Worm (Caenorhabditis elegans) whole organism, L4 larva: ENCODE measurements around the gene K07C11.7.

Source experiments
- D1046.2 ChIP-seq: fragments of 200-800 bp; sonication (Bioruptor generic); IDR thresholded peaks from 2 replicates; pipeline ENCODE4 v1.3.6; 2022; ENCODE audit warnings: missing genetic modification characterization, missing compliant biosample characterization
- F49E8.2 ChIP-seq: sonication (generic microtip); optimal IDR thresholded peaks from 2 replicates; lab custom pipeline; 2016; ENCODE audit warnings: missing compliant biosample characterization, mild to moderate bottlenecking, missing genetic modification characterization, borderline replicate concordance
- Y48G9A.11 ChIP-seq: fragments of 200-800 bp; sonication (Bioruptor generic); IDR thresholded peaks from 2 replicates; pipeline ENCODE4 v1.3.6; 2022; ENCODE audit warnings: missing genetic modification reagents, missing genetic modification characterization, missing compliant biosample characterization
- aha-1 ChIP-seq: fragments of 150-350 bp; peaks from one replicate; lab custom pipeline; 2014; ENCODE audit warnings: missing biosample characterization, missing genetic modification characterization
- aly-2 ChIP-seq: sonication (generic microtip); optimal IDR thresholded peaks from 2 replicates; lab custom pipeline; 2018; ENCODE audit warnings: missing biosample characterization, missing genetic modification characterization
- arid-1 ChIP-seq: fragments of 200-800 bp; sonication (Bioruptor generic); conservative IDR thresholded peaks from 2 replicates; pipeline ENCODE4 v1.3.6; 2022; ENCODE audit warnings: missing genetic modification reagents, missing genetic modification characterization, missing compliant biosample characterization
- ceh-28 ChIP-seq: fragments of 150-350 bp; optimal IDR thresholded peaks from 2 replicates; lab custom pipeline; 2014; ENCODE audit warnings: missing biosample characterization, missing genetic modification reagents, missing genetic modification characterization
- cey-2 ChIP-seq: sonication (generic microtip); optimal IDR thresholded peaks from 3 replicates; lab custom pipeline; 2017; ENCODE audit warnings: missing genetic modification characterization, mild to moderate bottlenecking, missing compliant biosample characterization, antibody characterized with exemption, borderline replicate concordance; ENCODE audit not compliant: insufficient read depth
- daf-12 ChIP-seq: fragments of 150-350 bp; optimal IDR thresholded peaks from 2 replicates; lab custom pipeline; 2014; ENCODE audit warnings: missing biosample characterization, missing genetic modification reagents, missing genetic modification characterization
- daf-16 ChIP-seq, 3 experiments: sonication (generic microtip); optimal IDR thresholded peaks; 2 replicates each; lab custom pipeline; 2016 to 2017; ENCODE audit warnings: missing genetic modification characterization in 3 of 3, missing genetic modification reagents in 3 of 3, mild to moderate bottlenecking in 2 of 3, missing compliant biosample characterization in 2 of 3, missing biosample characterization in 1 of 3, moderate library complexity in 1 of 3
- dmd-6 ChIP-seq: fragments of 200-800 bp; sonication (Bioruptor generic); IDR thresholded peaks from 2 replicates; pipeline ENCODE4 v1.3.6; 2022; ENCODE audit warnings: missing genetic modification reagents, missing genetic modification characterization, missing compliant biosample characterization
- dpl-1 ChIP-seq: fragments of 150-350 bp; optimal IDR thresholded peaks from 2 replicates; lab custom pipeline; 2014; ENCODE audit warnings: missing biosample characterization, missing genetic modification reagents, missing genetic modification characterization
- dve-1 ChIP-seq: sonication (generic microtip); optimal IDR thresholded peaks from 2 replicates; lab custom pipeline; 2017; ENCODE audit warnings: antibody characterized with exemption, mild to moderate bottlenecking, missing genetic modification characterization, missing compliant biosample characterization; ENCODE audit not compliant: insufficient read depth
- egl-43 ChIP-seq: fragments of 200-800 bp; sonication (Bioruptor generic); IDR thresholded peaks from 2 replicates; pipeline ENCODE4 v1.3.6; 2022; ENCODE audit warnings: missing genetic modification reagents, missing genetic modification characterization, missing compliant biosample characterization
- fkh-10 ChIP-seq: fragments of 150-350 bp; optimal IDR thresholded peaks from 2 replicates; lab custom pipeline; 2014; ENCODE audit warnings: missing biosample characterization, missing genetic modification reagents, missing genetic modification characterization
- hif-1 ChIP-seq, 2 experiments: sonication (generic microtip); optimal IDR thresholded peaks; 2 replicates each; lab custom pipeline; 2016 to 2017; ENCODE audit warnings: missing compliant biosample characterization in 2 of 2, missing genetic modification characterization in 2 of 2, missing genetic modification reagents in 2 of 2, missing genotype in 2 of 2, mild to moderate bottlenecking in 1 of 2
- hlh-11 ChIP-seq: fragments of 200-800 bp; sonication (Bioruptor generic); optimal IDR thresholded peaks from 2 replicates; lab custom pipeline; 2018; ENCODE audit warnings: mild to moderate bottlenecking, missing genetic modification characterization, missing compliant biosample characterization
- hlh-30 ChIP-seq: sonication (generic microtip); optimal IDR thresholded peaks from 2 replicates; lab custom pipeline; 2017; ENCODE audit warnings: antibody characterized with exemption, mild to moderate bottlenecking, missing genetic modification characterization, missing compliant biosample characterization; ENCODE audit not compliant: insufficient read depth
- jun-1 ChIP-seq: fragments of 150-350 bp; optimal IDR thresholded peaks from 2 replicates; lab custom pipeline; 2014; ENCODE audit warnings: missing biosample characterization, missing genetic modification reagents, missing genetic modification characterization
- lin-1 ChIP-seq: fragments of 200-800 bp; sonication (Bioruptor generic); IDR thresholded peaks from 2 replicates; pipeline ENCODE4 v1.3.6; 2022; ENCODE audit warnings: missing genetic modification reagents, missing genetic modification characterization, missing compliant biosample characterization
- lin-29 ChIP-seq: fragments of 200-800 bp; sonication (Bioruptor generic); IDR thresholded peaks from 2 replicates; pipeline ENCODE4 v1.3.6; 2022; ENCODE audit warnings: missing genetic modification reagents, missing genetic modification characterization, missing compliant biosample characterization
- lin-39 ChIP-seq: fragments of 150-350 bp; optimal IDR thresholded peaks from 2 replicates; lab custom pipeline; 2014; ENCODE audit warnings: missing biosample characterization, missing genetic modification reagents, missing genetic modification characterization
- madf-9 ChIP-seq: fragments of 200-800 bp; sonication (Bioruptor generic); conservative IDR thresholded peaks from 2 replicates; pipeline ENCODE4 v1.3.6; 2022; ENCODE audit warnings: missing genetic modification reagents, missing genetic modification characterization, missing compliant biosample characterization
- mdt-29 ChIP-seq: fragments of 200-800 bp; sonication (Bioruptor generic); IDR thresholded peaks from 2 replicates; pipeline ENCODE4 v1.3.6; 2022; ENCODE audit warnings: missing genetic modification reagents, missing genetic modification characterization, missing compliant biosample characterization
- mes-2 ChIP-seq: sonication (generic microtip); optimal IDR thresholded peaks from 2 replicates; lab custom pipeline; 2016; ENCODE audit warnings: missing genotype, mild to moderate bottlenecking, missing genetic modification characterization, missing compliant biosample characterization; ENCODE audit not compliant: poor library complexity, severe bottlenecking
- mxl-3 ChIP-seq: fragments of 200-800 bp; sonication (Bioruptor generic); optimal IDR thresholded peaks from 2 replicates; lab custom pipeline; 2018; ENCODE audit warnings: mild to moderate bottlenecking, missing genetic modification characterization, missing compliant biosample characterization
- nhr-102 ChIP-seq: sonication (generic microtip); optimal IDR thresholded peaks from 2 replicates; lab custom pipeline; 2016; ENCODE audit warnings: mild to moderate bottlenecking, missing genetic modification characterization, moderate library complexity, missing compliant biosample characterization
- nhr-237 ChIP-seq: sonication (generic microtip); optimal IDR thresholded peaks from 2 replicates; lab custom pipeline; 2017; ENCODE audit warnings: missing biosample characterization, missing genetic modification characterization
- nhr-25 ChIP-seq: sonication (generic microtip); optimal IDR thresholded peaks from 2 replicates; lab custom pipeline; 2017; ENCODE audit warnings: missing genetic modification characterization, mild to moderate bottlenecking, missing compliant biosample characterization, antibody characterized with exemption, moderate library complexity, borderline replicate concordance; ENCODE audit not compliant: insufficient read depth
- nhr-28 ChIP-seq: fragments of 150-350 bp; optimal IDR thresholded peaks from 2 replicates; lab custom pipeline; 2014; ENCODE audit warnings: missing biosample characterization, missing genetic modification characterization
- nhr-42 ChIP-seq: fragments of 200-800 bp; sonication (Bioruptor generic); IDR thresholded peaks from 2 replicates; pipeline ENCODE4 v1.3.6; 2022; ENCODE audit warnings: missing genetic modification characterization, missing compliant biosample characterization
- php-3 ChIP-seq: fragments of 200-800 bp; sonication (Bioruptor generic); IDR thresholded peaks from 2 replicates; pipeline ENCODE4 v1.3.6; 2022; ENCODE audit warnings: missing genetic modification reagents, missing genetic modification characterization, missing compliant biosample characterization
- pqm-1 ChIP-seq: sonication (generic microtip); optimal IDR thresholded peaks from 2 replicates; lab custom pipeline; 2017; ENCODE audit warnings: missing biosample characterization, missing genetic modification characterization
- rbr-2 ChIP-seq: sonication (generic microtip); optimal IDR thresholded peaks from 2 replicates; lab custom pipeline; 2016; ENCODE audit warnings: missing genotype, missing genetic modification characterization, missing compliant biosample characterization
- tra-1 ChIP-seq: fragments of 200-800 bp; sonication (Bioruptor generic); IDR thresholded peaks from 2 replicates; pipeline ENCODE4 v1.3.6; 2022; ENCODE audit warnings: missing genetic modification reagents, missing genetic modification characterization, missing compliant biosample characterization
- unc-62 ChIP-seq, 3 experiments: fragments of 150-350 bp in 1 of 3; sonication (generic microtip); optimal IDR thresholded peaks in 2 of 3; peaks in 1 of 3; 1 replicate in 1 of 3; 2 replicates in 2 of 3; lab custom pipeline; 2014 to 2017; ENCODE audit warnings: missing biosample characterization in 3 of 3, missing genetic modification characterization in 3 of 3, missing genetic modification reagents in 3 of 3, missing genotype in 1 of 3
- vab-7 ChIP-seq: fragments of 200-800 bp; sonication (Bioruptor generic); IDR thresholded peaks from 2 replicates; pipeline ENCODE4 v1.3.6; 2022; ENCODE audit warnings: missing genetic modification reagents, missing genetic modification characterization, missing compliant biosample characterization
- zag-1 ChIP-seq: fragments of 150-350 bp; optimal IDR thresholded peaks from 2 replicates; lab custom pipeline; 2014; ENCODE audit warnings: missing biosample characterization, missing genetic modification characterization

Gene K07C11.7

DNA sequence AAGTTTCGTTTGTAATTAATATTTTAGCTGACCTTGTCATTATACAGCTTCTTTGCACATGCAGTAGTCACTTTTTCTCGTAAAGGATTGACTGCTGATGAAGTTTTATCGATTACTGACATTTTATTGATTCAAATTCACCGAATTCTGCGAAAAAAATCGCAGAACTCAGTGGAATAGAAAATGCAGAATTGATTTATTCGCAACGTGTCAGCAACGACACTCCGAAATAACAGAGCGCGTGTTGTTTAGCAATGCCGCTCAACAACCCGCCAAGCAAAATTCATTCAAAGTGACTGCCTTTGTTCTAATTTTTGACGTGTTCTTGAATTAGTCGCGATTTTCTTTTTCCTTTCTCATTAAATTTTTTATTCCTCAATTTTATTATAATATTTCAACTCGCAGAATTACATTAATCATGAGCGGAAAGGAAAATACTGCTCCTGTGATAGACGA, 7.3 kb upstream of the K07C11.7 start, which contains the start of the genes cogc-6 and air-1 (continued):
- no peak for TF ChIP-seq D1046.2
- no peak for TF ChIP-seq egl-43 (GFP tag; lab: Robert Waterston, UW)
- TF ChIP-seq fkh-10 (GFP tag; lab: Kevin White, UChicago), result no peak
- no peak for TF ChIP-seq lin-29 (GFP tag; lab: Robert Waterston, UW)
- no peak for TF ChIP-seq jun-1 (tag; lab: Kevin White, UChicago)
- TF ChIP-seq nhr-237 (tag; lab: Kevin White, UChicago), result no peak

DNA sequence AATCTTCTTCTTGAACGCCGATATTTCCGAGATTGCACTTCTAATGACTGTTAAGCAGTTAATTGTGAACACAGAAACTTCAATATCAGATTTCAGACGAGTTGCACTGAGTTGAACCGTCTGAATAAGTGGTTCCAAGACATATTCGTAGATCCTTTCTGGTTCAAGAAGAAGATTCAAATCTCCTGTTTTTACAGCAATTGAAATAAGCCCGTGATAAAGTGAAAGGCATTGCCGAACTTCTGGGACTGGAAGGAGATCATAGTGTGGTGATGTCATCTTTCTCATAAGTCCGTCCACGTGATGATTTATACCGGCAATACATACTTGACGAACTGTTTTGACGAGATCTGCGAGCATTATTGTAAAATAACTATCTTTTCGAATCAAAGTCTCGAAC, 5.8 kb upstream of the K07C11.7 start:
- peak in 1 of 2 experiments; percentile 96 for TF ChIP-seq unc-62 (GFP tag; optimal IDR thresholded peaks at IDR 0.05 in 1 of 2; lab: Kevin White, UChicago)
- no peak for TF ChIP-seq unc-62 (tag; optimal IDR thresholded peaks at IDR 0.05; lab: Kevin White, UChicago)
- TF ChIP-seq cey-2 (tag; lab: Kevin White, UChicago), result no peak

DNA sequence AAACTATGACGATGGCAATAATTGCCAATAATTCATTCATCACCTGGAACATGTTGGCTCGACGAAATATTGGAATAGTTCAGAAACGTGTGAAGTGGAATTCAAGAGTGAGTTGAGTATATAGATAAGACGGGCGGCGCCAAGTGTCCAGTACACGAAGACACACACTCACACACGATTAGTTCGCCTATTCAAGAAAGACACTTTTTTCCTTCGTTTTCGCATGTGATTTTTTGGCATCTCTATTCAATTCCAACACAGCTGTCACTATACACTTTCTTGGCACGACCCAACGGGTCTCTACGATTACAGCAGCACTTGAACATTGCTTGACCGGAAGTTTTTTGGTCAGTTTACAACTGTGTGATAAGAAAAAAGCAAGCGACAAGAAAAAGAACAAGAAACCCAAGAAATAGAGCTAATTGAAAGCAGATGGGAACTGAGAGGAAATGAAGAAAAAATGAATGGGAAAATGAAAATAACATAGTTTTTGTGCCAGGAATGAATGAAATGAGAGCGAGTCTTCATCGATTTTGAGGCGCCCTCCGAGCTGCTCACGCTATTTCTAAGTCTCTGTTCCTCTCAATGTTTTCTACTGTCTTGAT, 4.0 kb upstream of the K07C11.7 start, which contains the start of gene K07C11.8:
Gene K07C11.8, minus strand, starts transcription at position 224 of the 605 bp plus-strand sequence.
- TF ChIP-seq lin-1 (GFP tag; lab: Robert Waterston, UW) (peak; percentile 14; the same call in 1 of the 2 replicates), nhr-102 (tag; lab: Kevin White, UChicago) (no peak), mdt-29 (GFP tag; lab: Robert Waterston, UW) (peak; percentile 23; the same call in 1 of the 2 replicates), dmd-6 (GFP tag; lab: Robert Waterston, UW) (peak; percentile 78), hlh-11 (tag; lab: Kevin White, UChicago) (peak; percentile 71), dve-1 (tag; lab: Kevin White, UChicago) (peak; percentile 25), fkh-10 (GFP tag; lab: Kevin White, UChicago) (peak; percentile 23), nhr-25 (tag; lab: Kevin White, UChicago) (no peak), ceh-28 (tag; lab: Kevin White, UChicago) (no peak), Y48G9A.11 (GFP tag; lab: Robert Waterston, UW) (no peak), nhr-42 (GFP tag; lab: Robert Waterston, UW) (no peak), nhr-237 (tag; lab: Kevin White, UChicago) (no peak), nhr-28 (peak; percentile 50), tra-1 (GFP tag; lab: Robert Waterston, UW) (peak; percentile 32; the same call in 1 of the 2 replicates), cey-2 (tag; lab: Kevin White, UChicago) (no peak), zag-1 (tag; lab: Kevin White, UChicago) (no peak), rbr-2 (tag; lab: Kevin White, UChicago) (no peak), daf-16 (GFP tag; optimal IDR thresholded peaks at IDR 0.05; lab: Kevin White, UChicago) (no peak), daf-16 (tag; optimal IDR thresholded peaks at IDR 0.05; lab: Kevin White, UChicago) (peak; percentile 10), hlh-30 (peak; percentile 7), mxl-3 (peak; percentile 34), hif-1 (tag; optimal IDR thresholded peaks at IDR 0.05; lab: Kevin White, UChicago) (no peak), aha-1 (tag; lab: Kevin White, UChicago) (peak; percentile 44), aly-2 (tag; lab: Kevin White, UChicago) (no peak), lin-39 (no peak), unc-62 (GFP tag; optimal IDR thresholded peaks at IDR 0.05 in 1 of 2; lab: Kevin White, UChicago) (peak in 1 of 2 experiments; percentile 69), unc-62 (tag; optimal IDR thresholded peaks at IDR 0.05; lab: Kevin White, UChicago) (no peak)

DNA sequence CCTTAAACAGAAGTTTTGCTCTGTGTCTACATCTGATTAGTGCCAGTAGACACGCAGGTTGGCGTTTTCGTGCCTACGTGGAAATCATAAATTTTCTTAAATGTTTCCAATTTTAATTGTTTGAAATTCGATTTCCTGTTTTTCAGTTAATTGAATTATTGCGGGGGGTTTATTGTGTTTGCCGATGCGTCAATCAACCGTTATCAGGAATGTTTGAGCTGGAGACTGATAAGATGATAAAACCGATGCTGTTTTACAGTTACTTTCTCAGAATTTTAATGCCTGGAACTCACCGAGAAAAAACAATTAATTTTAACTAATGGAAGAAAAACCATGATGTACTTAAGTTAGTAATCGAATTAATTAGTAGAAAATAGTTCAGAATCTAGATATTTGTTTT, 3.4 kb upstream of the K07C11.7 start:
- TF ChIP-seq D1046.2 (no peak), nhr-28 (peak; percentile 25), php-3 (GFP tag; lab: Robert Waterston, UW) (peak; percentile 77), madf-9 (GFP tag; lab: Robert Waterston, UW) (no peak), daf-12 (no peak), hif-1 (tag; optimal IDR thresholded peaks at IDR 0.05; lab: Kevin White, UChicago) (peak in 1 of 2 experiments; percentile 23), arid-1 (GFP tag; lab: Robert Waterston, UW) (no peak), dmd-6 (GFP tag; lab: Robert Waterston, UW) (peak; percentile 81), daf-16 (GFP tag; optimal IDR thresholded peaks at IDR 0.05; lab: Kevin White, UChicago) (no peak), daf-16 (tag; optimal IDR thresholded peaks at IDR 0.05; lab: Kevin White, UChicago) (peak; percentile 60), vab-7 (GFP tag; lab: Robert Waterston, UW) (no peak), F49E8.2 (no peak), dve-1 (tag; lab: Kevin White, UChicago) (peak; percentile 45), tra-1 (GFP tag; lab: Robert Waterston, UW) (peak; percentile 53; the same call in 1 of the 2 replicates), mes-2 (tag; lab: Kevin White, UChicago) (no peak), pqm-1 (tag; lab: Kevin White, UChicago) (peak; percentile 66), lin-1 (GFP tag; lab: Robert Waterston, UW) (peak; percentile 53), hlh-11 (tag; lab: Kevin White, UChicago) (peak; percentile 63), lin-29 (GFP tag; lab: Robert Waterston, UW) (no peak), dpl-1 (GFP tag; lab: Kevin White, UChicago) (no peak)
